Fruit fly (Drosophila melanogaster): ENCODE measurements around the gene CG15022.

CG15022 gene

DNA sequence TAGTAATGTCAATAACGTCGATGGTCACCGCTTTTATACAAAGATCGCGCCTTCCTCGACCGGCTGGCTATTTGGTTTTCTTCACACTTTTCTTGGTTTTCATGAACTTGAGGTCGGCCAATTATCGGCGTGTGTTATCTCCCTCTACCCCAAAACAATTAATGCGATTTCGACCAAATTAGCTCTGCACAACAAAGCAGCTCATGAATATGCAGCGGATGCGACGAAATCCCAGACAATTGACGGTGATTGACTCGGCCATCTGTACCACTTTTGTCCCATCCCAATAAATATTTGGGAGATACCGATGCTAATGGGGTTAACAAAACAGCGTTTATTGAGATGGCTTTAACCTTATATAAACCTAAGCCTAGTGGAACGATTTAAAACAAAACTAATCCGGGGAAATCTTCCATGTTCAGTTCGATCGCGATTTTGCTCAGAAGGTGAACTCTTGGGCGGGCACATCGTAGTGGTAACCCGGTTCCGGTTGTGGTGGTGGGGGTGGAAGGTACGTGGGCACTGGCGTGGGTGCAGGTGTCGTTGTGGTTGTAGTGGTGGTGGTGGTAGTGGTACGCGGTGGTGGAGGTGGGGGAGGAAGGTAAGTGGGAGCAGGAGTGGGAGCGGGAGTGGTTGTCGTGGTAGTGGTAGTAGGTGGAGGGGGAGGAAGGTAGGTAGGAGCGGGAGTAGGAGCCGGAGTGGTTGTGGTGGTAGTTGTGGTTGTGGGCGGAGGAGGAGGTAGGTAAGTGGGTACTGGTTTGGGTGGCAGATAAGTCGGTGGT is at the start of gene CG15022:
Gene CG15022, minus strand, starts transcription at position 11 of the 782 bp plus-strand sequence.
- no peak for TF ChIP-seq CG17801 (GFP tag; optimal IDR thresholded peaks at IDR 0.05; ENCODE audit: partially characterized antibody)

dm6 chr3L:4508926-4509457 is 48.9 kb upstream of the CG15022 start:
- TF ChIP-seq CG17801 (GFP tag; optimal IDR thresholded peaks at IDR 0.05; ENCODE audit: partially characterized antibody) = no peak

- TF ChIP-seq CG17801 (GFP tag; optimal IDR thresholded peaks at IDR 0.05; ENCODE audit: partially characterized antibody) = no peak
These were observed 48.2 kb upstream of the CG15022 start, which contains the start of gene NT1 for dm6 chr3L:4508307-4508706. TSS of gene NT1 (minus strand) at chr3L:4508433.

DNA sequence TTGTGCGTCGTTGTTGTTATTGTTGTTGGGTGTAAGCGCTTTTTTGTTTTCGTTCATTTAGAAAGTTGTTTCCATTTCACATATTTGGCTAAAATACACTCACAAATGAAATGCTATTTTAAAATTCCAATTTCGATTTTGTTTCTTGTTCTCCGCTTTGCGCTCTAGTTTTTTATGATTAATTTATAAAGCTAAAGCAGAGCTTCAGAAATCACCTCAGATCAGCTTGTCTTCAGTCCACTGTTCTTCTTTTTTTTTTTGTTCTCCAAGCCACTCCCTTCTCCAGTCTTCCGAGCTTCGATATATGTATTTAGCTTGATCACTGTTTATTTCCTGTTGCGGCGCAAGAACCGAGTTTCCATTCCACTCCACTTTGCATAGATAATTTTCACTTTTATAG is 47.7 kb upstream of the CG15022 start:
- no peak for TF ChIP-seq CG17801 (GFP tag; optimal IDR thresholded peaks at IDR 0.05; ENCODE audit: partially characterized antibody)

DNA sequence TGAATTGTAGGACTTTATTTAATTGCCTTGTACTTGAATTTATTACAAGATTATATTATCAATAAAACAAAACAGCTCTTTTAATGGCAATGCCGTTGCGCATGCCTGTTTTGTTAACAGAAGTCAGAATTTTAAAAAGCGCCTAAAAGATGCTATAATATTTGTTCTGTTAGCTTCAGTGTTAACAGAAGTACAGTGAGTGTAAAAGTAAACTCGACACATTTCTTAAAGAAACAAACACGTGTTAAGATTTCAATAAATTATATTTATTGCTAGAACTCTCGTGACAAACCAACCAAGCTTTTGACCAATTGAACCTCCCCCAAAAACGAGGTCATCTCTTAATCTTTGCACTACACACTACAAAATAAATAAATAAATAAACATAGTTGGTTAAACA is 41.3 kb upstream of the CG15022 start:
- no peak for TF ChIP-seq CG17801 (GFP tag; optimal IDR thresholded peaks at IDR 0.05; ENCODE audit: partially characterized antibody)

- no peak for TF ChIP-seq CG17801 (GFP tag; optimal IDR thresholded peaks at IDR 0.05; ENCODE audit: partially characterized antibody)
These were observed 40.3 kb upstream of the CG15022 start, which contains the start of gene CG13720 for dm6 chr3L:4500400-4500799. TSS of gene CG13720 (minus strand) at chr3L:4500500.

- no peak for TF ChIP-seq CG17801 (GFP tag; optimal IDR thresholded peaks at IDR 0.05; ENCODE audit: partially characterized antibody)
These were observed 37.6 kb upstream of the CG15022 start, which contains the start of gene CG13721 for dm6 chr3L:4497677-4498076. TSS of gene CG13721 (minus strand) at chr3L:4497777.

DNA sequence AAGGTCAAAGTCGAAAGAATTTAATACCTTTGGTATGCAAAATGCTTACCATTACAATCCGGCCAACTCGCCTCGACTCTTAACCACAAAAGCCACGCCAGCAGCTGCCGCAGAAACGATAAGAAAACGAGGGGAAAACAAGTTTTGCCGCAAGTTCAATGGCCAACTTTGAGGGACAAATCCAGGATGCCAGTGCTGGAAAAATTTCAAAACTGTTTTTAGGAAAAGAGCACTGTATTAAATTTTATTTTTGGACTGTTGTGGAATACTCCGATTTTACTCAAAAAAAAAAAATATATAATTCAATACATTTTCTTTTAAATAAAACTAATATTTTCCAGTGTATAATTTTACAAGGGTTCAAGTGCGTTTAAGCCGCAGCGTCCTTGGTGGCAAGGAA is 34.5 kb upstream of the CG15022 start:
- no peak for TF ChIP-seq CG17801 (GFP tag; optimal IDR thresholded peaks at IDR 0.05; ENCODE audit: partially characterized antibody)

- TF ChIP-seq CG17801 (GFP tag; optimal IDR thresholded peaks at IDR 0.05; ENCODE audit: partially characterized antibody) = no peak
These were observed 33.5 kb upstream of the CG15022 start for dm6 chr3L:4493609-4494008.

DNA sequence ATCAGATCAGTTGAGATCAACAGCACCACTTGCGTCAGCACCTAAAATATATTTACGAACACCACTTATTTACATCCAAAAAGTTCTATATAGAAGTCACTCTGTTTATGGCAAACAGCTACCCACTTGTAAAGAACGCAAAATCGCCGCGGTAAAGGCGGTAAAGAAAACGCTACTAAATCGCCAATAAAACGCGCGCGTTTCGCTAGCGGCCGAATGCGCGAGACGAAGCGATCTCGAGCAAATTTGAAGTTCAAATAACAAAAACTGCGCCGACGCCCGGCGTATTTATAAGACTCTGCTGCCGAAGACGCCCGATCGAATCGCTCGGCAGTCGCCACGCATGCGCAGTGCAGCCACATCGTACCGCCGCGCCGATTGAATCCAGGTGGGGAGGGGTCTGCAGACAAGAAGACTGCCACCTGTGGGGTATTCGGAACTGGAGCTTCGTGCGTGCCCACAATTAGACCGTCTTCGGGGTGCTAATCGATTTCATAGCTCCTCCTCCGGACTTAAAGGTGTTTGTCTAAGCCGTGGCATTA is 30.7 kb upstream of the CG15022 start, which contains the start of gene CG13722:
Gene CG13722, minus strand, starts transcription at position 262 of the 542 bp plus-strand sequence.
- no peak for TF ChIP-seq CG17801 (GFP tag; optimal IDR thresholded peaks at IDR 0.05; ENCODE audit: partially characterized antibody)

dm6 chr3L:4489490-4489889 is 29.4 kb upstream of the CG15022 start:
- no peak for TF ChIP-seq CG17801 (GFP tag; optimal IDR thresholded peaks at IDR 0.05; ENCODE audit: partially characterized antibody)

dm6 chr3L:4484623-4485022 is 24.5 kb upstream of the CG15022 start:
- TF ChIP-seq CG17801 (GFP tag; optimal IDR thresholded peaks at IDR 0.05; ENCODE audit: partially characterized antibody) = no peak

dm6 chr3L:4482509-4482908 is 22.4 kb upstream of the CG15022 start, which contains the start of gene CG11350:
TSS of gene CG11350 (plus strand) at chr3L:4482809.
- TF ChIP-seq CG17801 (GFP tag; optimal IDR thresholded peaks at IDR 0.05; ENCODE audit: partially characterized antibody) = no peak

dm6 chr3L:4480764-4481163 is 20.6 kb upstream of the CG15022 start:
- no peak for TF ChIP-seq CG17801 (GFP tag; optimal IDR thresholded peaks at IDR 0.05; ENCODE audit: partially characterized antibody)

dm6 chr3L:4479938-4480337 is 19.8 kb upstream of the CG15022 start, which contains the start of gene CG7465:
TSS of gene CG7465 (plus strand) at chr3L:4480283.
- no peak for TF ChIP-seq CG17801 (GFP tag; optimal IDR thresholded peaks at IDR 0.05; ENCODE audit: partially characterized antibody)
